Worm (Caenorhabditis elegans) whole organism, L4 larva: ENCODE data around the gene clh-5.

ENCODE experiments used
- arid-1 ChIP-seq: fragments of 200-800 bp; sonication (Bioruptor generic); conservative IDR thresholded peaks from 2 replicates; pipeline ENCODE4 v1.3.6; 2022; ENCODE audit warnings: missing genetic modification reagents, missing genetic modification characterization, missing compliant biosample characterization
- ceh-62 ChIP-seq: sonication (generic microtip); optimal IDR thresholded peaks from 2 replicates; lab custom pipeline; 2017; ENCODE audit warnings: missing biosample characterization, missing genetic modification characterization
- pha-4 ChIP-seq, 2 experiments: fragments of 150-350 bp in 1 of 2; fragments of 200-800 bp in 1 of 2; sonication (Bioruptor generic) in 1 of 2; IDR thresholded peaks in 1 of 2; optimal IDR thresholded peaks in 1 of 2; 2 replicates each; pipeline versions ENCODE4 v1.3.6 to Lab custom; 2014 to 2022; ENCODE audit warnings: missing genetic modification characterization in 2 of 2, missing genetic modification reagents in 2 of 2, missing biosample characterization in 1 of 2, missing compliant biosample characterization in 1 of 2

ce11 chrII:9078351-9078750, 20.1 kb downstream of the clh-5 start:
- TF ChIP-seq arid-1 (GFP tag; lab: Robert Waterston, UW) (no peak), ceh-62 (no peak), pha-4 (GFP tag; IDR thresholded peaks at IDR 0.05; lab: Robert Waterston, UW) (no peak), pha-4 (tag; optimal IDR thresholded peaks at IDR 0.05; lab: Kevin White, UChicago) (no peak)
